Worm (Caenorhabditis elegans) whole organism, L4/young adult: ENCODE results near the gene F36H9.10.
"Not testable (repeated sequence)": the region's sequence is repeated elsewhere in the genome, so short reads cannot be mapped to it uniquely, and the experiment has no call there.

ENCODE experiments used
- W03F9.2 ChIP-seq: fragments of 150-350 bp; optimal IDR thresholded peaks from 2 replicates; lab custom pipeline; 2014; ENCODE audit warnings: missing biosample characterization, missing genetic modification characterization
- dao-5 ChIP-seq: sonication (generic microtip); optimal IDR thresholded peaks from 2 replicates; lab custom pipeline; 2016; ENCODE audit warnings: missing genotype, missing genetic modification characterization, moderate library complexity, missing compliant biosample characterization
- him-1 ChIP-seq: sonication (generic microtip); optimal IDR thresholded peaks from 2 replicates; lab custom pipeline; 2016; ENCODE audit warnings: missing genotype, missing genetic modification reagents, missing genetic modification characterization, missing compliant biosample characterization

F36H9.10 gene

DNA sequence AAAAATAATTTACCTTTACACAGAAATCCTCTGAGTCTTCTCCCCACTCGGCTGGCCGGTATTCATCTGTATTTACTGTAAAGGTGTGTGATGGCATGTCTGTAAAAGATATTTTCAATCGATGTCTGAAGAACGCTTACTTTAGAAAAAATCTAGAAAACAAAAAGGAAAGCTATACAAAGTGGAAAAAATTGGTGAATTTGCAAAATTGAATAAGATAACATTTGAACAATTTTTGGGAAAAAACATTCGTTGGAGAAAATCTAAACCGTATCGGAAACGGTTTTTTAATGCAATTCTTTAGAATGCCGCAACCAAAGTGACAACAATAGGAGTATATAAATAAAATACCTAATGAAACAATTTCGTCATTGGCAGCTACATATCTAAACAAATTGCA, 16.1 kb upstream of the F36H9.10 start, which contains the start of gene F36H9.5:
Gene F36H9.5, minus strand, starts transcription at position 101 of the 400 bp plus-strand sequence.
- TF ChIP-seq W03F9.2 (tag; lab: Kevin White, UChicago): no peak
- TF ChIP-seq him-1 (tag; lab: Kevin White, UChicago): no peak
- no peak for TF ChIP-seq dao-5 (tag; lab: Kevin White, UChicago)

DNA sequence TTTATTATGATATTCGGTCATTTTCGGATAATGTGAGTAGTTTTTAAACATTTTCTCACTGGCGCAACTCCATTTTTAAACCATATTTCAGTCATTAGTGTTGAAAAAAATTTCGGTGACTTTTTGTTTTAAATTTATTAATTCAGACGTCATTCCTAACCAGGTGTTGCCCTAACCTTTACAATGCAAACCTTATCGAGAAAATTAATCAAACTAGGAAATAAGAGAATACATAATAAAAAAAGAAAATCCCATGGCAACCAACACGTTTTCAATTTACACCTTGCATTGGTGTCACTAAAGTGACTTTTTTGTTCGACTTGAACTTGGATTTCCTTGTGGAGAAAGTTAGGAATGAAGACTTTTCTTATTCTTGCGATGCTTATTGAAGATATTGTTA, 9.8 kb upstream of the F36H9.10 start, which contains the start of gene F36H9.2:
Gene F36H9.2, plus strand, starts transcription at position 301 of the 400 bp plus-strand sequence.
- TF ChIP-seq W03F9.2 (tag; lab: Kevin White, UChicago) (no peak), him-1 (tag; lab: Kevin White, UChicago) (no peak), dao-5 (tag; lab: Kevin White, UChicago) (no peak)

DNA sequence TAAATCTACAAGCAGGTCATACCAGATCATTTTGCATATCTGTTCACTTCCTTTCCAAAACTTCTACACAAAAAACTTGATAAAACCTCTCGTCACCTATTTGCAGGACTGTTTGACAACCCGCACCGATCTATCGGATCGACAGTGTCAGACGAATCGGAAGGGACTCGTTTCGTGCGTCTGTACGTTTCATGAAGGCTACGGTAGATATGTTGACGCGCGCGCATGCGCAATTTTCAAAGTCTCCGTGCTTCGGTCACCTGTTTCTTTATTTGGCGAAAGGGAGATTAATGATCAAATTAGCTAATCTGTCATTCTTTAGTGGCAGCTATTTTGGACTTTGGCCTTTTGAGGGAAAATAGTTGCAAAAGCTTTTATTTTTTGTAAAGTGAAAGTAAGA, 8.5 kb upstream of the F36H9.10 start:
- no peak for TF ChIP-seq him-1 (tag; lab: Kevin White, UChicago)

DNA sequence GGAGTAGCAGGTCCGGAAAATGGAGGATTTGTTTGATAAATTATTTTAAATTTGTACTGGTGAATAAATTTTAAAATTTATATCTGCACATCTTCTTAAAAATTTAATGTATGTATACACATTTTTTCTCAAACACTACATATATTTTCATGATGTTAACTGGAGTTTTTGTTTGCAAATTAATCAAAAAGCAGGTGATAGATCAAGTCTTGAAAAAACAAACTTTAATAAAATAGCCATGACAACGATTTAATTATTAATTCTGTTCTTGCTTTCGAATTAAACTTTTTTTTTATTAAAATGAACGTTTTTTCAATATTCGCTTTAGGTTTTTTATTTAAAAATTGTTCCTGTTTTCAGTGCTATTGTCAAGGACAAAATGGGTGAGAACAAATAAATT, 3.8 kb upstream of the F36H9.10 start, which contains the start of gene F36H9.1:
Gene F36H9.1, plus strand, starts transcription at position 301 of the 400 bp plus-strand sequence.
- TF ChIP-seq W03F9.2 (tag; lab: Kevin White, UChicago) (no peak), dao-5 (tag; lab: Kevin White, UChicago) (no peak), him-1 (tag; lab: Kevin White, UChicago) (no peak)

DNA sequence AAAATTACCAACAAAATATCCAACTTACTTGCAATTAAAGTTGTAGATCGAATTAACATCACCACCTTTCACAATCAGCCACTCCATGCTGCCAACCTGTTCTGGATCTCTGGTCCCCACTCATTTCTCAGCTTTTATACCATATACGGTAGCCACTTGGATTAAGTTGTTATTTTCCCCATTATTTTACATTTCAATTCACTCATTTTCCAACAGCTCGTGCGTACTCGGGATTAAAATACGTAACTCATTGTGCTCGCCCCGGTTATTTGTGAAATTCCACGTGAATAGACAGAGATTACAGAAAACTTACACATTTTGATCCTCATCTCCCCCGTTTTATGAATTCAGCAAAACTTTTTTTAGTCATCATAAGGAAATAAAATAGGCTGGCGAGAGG, 5.0 kb downstream of the F36H9.10 start, which contains the start of gene srt-41:
Gene srt-41, minus strand, starts transcription at position 101 of the 400 bp plus-strand sequence.
- TF ChIP-seq him-1 (tag; lab: Kevin White, UChicago) (no peak), dao-5 (tag; lab: Kevin White, UChicago) (no peak), W03F9.2 (tag; lab: Kevin White, UChicago) (no peak)

DNA sequence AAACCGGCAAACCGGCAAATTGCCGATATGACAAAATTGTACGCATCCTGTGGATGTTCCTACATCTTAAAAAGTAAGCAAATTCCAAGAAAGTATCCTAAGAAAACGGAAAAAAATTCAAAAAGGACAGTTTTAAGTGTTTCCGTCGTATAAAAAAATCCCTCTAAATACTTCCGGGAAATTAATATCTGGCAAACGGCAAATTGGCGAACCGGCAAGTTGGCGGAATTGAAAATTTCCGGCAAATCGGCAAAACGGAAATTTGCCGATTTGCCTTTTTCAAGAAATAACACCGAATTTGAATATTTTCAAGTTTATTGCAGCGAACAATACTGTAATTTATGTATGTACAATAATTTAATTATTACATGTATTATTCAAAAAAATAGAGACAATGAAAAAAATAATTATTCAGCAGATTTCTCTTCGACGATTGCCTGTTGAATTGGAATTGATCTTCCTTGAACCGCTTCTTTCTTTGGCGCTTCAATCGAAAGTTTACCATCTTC, 6.1 kb downstream of the F36H9.10 start:
- peak; percentile 11 for TF ChIP-seq W03F9.2 (tag; lab: Kevin White, UChicago)
- TF ChIP-seq dao-5 (tag; lab: Kevin White, UChicago): no peak
- TF ChIP-seq him-1 (tag; lab: Kevin White, UChicago): no peak

DNA sequence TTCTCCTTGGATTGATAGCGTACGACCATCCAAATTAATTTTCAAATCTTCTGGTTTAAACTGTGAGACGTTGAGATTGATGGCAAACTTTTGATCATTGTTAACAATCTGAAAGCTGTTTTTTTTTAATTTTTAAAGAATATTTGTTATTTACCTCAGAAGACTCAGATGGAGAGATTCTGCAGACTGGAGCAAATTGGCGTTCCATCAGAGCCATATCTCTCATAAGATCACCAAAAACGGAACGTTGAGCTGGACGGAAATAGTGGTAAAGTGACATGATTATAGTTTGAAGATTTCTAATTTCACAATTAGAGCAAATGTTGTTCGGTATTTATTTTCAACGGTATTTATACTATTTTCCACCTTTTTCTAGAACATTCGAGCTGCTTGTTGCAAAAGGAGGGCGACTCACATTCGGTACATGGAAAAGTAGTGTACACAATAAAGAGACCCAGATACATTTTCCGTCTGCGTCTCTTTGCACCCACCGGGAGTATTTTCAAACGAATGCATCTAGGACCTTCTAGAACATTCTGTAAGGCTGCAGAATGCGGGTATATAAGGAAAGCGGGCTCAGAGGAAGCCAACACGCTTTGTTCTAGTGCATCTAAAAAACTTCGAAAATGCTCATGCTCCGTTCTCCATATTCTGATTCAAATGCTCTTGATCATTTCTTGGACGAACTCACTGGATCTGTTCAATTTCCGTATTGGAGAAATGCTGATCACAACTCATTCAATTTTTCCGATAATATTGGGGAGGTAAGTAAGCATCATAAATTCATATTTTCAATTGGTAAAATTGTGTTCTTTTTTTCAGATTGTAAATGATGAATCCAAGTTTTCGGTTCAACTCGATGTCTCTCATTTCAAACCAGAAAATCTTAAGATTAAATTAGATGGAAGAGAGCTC, 6.9 kb downstream of the F36H9.10 start, which contains the start of the genes hsp-16.2 and hsp-16.41:
Gene hsp-16.2, minus strand, starts transcription at position 313 of the 915 bp plus-strand sequence.
Gene hsp-16.41, plus strand, starts transcription at position 534 of the 915 bp plus-strand sequence.
- TF ChIP-seq W03F9.2 (tag; lab: Kevin White, UChicago) (peak; percentile 6), dao-5 (tag; lab: Kevin White, UChicago) (no peak)

DNA sequence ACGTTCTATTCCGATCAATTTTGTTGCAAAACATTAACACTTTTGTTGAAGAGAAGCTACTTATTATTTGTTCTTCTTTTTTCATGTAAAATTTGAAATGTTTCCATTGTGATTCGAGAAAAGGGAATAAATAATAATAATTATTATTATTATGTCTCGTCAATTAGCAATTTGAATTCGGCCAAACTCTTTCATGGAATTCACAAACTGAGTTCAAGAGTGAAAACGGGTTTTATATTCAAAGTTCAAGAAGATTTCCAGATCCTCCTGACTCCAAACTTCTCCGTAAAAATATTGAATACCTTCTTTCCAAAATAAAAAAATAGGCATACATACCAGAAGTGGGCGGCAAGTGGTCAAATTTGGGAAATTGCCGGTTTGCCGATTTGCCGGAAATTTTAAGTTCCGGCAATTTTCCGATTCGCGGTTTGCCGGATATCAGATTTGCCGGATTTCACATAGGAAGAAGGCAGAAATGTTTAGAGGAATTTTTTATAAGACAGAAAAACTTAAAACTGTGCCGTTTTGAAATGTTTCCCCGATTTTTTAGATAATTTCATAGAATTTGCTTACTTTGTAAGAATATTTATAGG, 7.8 kb downstream of the F36H9.10 start:
- TF ChIP-seq dao-5 (tag; lab: Kevin White, UChicago) (no peak), W03F9.2 (tag; lab: Kevin White, UChicago) (no peak)

DNA sequence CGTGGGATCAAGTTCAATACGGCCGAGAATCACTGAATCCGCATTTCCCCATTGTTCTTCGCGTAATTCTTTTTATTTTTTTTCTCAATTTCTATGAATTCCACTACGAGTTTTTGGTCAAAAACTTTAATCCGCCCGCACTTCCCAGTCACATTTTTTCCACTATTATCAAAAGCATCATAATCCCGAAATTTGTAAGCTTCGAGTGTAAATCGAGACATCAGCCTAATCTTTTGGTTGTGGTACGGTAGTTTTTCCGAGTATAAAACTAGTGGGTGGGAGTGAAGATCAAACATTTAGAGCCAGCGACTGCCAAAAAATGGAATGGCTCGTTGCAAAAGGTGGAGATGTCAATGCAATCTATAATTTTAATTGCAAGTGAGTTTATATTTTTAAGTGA, 9.2 kb downstream of the F36H9.10 start, which contains the start of gene srt-42:
Gene srt-42, plus strand, starts transcription at position 301 of the 400 bp plus-strand sequence.
- TF ChIP-seq W03F9.2 (tag; lab: Kevin White, UChicago) (no peak), dao-5 (tag; lab: Kevin White, UChicago) (no peak), him-1 (tag; lab: Kevin White, UChicago) (no peak)

DNA sequence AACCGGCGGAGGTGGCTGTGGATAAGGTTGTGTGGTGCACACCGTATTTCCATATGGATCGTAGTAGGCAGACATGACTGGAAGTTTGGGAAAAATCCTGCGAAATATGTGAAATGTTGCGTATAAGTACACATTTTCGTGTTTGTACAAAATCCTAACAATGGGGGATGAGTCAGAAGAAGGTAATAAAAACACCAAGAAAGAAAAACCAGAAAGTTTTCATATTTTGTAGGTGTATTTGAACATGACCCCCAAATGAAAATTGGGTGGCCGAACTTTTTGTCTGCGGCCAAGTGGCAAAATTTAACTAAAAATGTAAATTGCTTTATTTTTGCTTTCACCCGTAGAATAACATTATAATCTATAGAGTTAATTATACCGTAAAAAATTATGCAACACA, 13.0 kb downstream of the F36H9.10 start, which contains the start of gene Y46H3A.4:
Gene Y46H3A.4, minus strand, starts transcription at position 101 of the 400 bp plus-strand sequence.
- TF ChIP-seq him-1 (tag; lab: Kevin White, UChicago): no peak
- TF ChIP-seq dao-5 (tag; lab: Kevin White, UChicago): no peak
- no peak for TF ChIP-seq W03F9.2 (tag; lab: Kevin White, UChicago)

DNA sequence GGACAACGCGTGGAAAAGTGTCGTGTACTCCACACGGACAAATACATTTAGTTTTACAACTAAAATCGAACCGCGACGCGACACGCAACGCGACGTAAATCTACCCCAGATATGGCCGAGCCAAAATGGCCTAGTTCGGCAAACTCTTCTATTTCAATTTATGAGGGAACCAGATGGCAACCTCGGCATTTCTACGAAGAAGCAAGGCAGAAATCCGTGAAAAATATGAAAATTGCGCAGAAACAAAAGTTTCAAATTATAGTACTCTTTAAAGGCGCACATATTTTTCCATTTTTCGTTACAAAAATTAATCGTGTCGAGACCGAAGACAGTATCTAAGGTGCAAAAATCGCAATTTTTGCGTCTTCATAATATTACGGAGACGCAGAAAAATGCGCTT, 16.8 kb downstream of the F36H9.10 start, which contains the start of gene Y46H3A.5:
Gene Y46H3A.5, minus strand, starts transcription at position 101 of the 400 bp plus-strand sequence.
- not testable (repeated sequence) for TF ChIP-seq him-1, dao-5, W03F9.2 (tag; lab: Kevin White, UChicago)

DNA sequence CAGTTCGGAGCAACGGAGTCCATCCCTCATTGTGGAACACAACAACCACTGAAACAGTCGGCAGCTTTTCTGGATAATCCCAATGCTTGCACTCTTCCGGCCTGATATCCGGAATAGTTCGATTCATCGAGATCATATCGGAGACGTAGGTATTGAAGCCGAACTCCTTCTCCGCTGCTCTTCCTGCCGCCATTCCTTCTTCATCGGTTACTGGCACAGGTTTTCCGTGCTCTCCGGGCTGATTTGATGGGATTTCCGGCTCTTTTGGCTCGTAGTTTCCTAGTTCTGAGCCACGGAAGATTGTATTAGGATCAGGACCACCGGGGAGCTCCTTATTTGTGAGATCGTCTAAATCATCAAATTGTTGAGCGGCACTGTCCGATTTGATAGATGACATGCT, 22.0 kb downstream of the F36H9.10 start:
- TF ChIP-seq him-1 (tag; lab: Kevin White, UChicago) (no peak), W03F9.2 (tag; lab: Kevin White, UChicago) (no peak), dao-5 (tag; lab: Kevin White, UChicago) (no peak)

DNA sequence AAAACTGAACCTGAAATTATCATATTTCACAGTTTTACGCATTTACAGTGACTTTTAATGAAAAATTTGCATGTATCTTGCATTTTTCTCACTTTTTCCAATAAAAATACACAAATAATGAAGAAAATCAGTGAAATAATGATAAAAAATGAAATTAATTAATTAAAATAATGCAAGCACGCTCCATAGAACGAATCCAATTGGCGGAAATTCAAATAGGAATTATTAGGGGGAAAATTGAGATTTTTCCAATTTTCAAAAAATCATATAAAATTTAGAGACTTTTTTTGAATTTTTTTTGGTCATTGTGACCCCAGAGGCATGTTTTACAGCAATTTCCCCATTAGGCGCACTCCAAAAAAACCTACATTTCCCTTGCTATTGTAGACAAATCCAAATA, 22.7 kb downstream of the F36H9.10 start:
- TF ChIP-seq dao-5 (tag; lab: Kevin White, UChicago) (no peak), him-1 (tag; lab: Kevin White, UChicago) (no peak), W03F9.2 (tag; lab: Kevin White, UChicago) (no peak)
